Fruit fly (Drosophila melanogaster) whole organism, adult: ENCODE measurements around the gene CG13722.

Experiments
- CG11617 ChIP-seq: fragments of 200-800 bp; sonication (Bioruptor generic); optimal IDR thresholded peaks from 2 replicates; lab custom pipeline; 2017; ENCODE audit warnings: mild to moderate bottlenecking, missing biosample characterization, missing genetic modification reagents, missing genetic modification characterization
- CG12768 ChIP-seq: fragments of 200-800 bp; sonication (Bioruptor generic); optimal IDR thresholded peaks from 2 replicates; lab custom pipeline; 2017; ENCODE audit warnings: missing biosample characterization, missing genetic modification characterization, mild to moderate bottlenecking, moderate library complexity, missing genetic modification reagents
- CG14711 ChIP-seq: fragments of 200-800 bp; sonication (Bioruptor generic); optimal IDR thresholded peaks from 2 replicates; lab custom pipeline; 2018; ENCODE audit warnings: missing biosample characterization, mild to moderate bottlenecking, missing genetic modification characterization, moderate library complexity
- CG1620 ChIP-seq: fragments of 200-800 bp; sonication (Bioruptor generic); optimal IDR thresholded peaks from 2 replicates; lab custom pipeline; 2016; ENCODE audit warnings: missing biosample characterization, missing genetic modification characterization
- CG33017 ChIP-seq: fragments of 200-800 bp; sonication (Bioruptor generic); optimal IDR thresholded peaks from 2 replicates; lab custom pipeline; 2018; ENCODE audit warnings: missing biosample characterization, mild to moderate bottlenecking, missing genetic modification characterization, moderate library complexity
- CG5204 ChIP-seq: fragments of 200-800 bp; sonication (Bioruptor generic); optimal IDR thresholded peaks from 2 replicates; lab custom pipeline; 2016; ENCODE audit warnings: missing biosample characterization, missing genetic modification characterization
- CG7045 ChIP-seq: fragments of 200-800 bp; sonication (Bioruptor generic); optimal IDR thresholded peaks from 2 replicates; lab custom pipeline; 2017; ENCODE audit warnings: missing biosample characterization, mild to moderate bottlenecking, missing genetic modification characterization
- CG7101 ChIP-seq: fragments of 200-800 bp; sonication (Bioruptor generic); optimal IDR thresholded peaks from 2 replicates; lab custom pipeline; 2018; ENCODE audit warnings: missing biosample characterization, mild to moderate bottlenecking, missing genetic modification characterization, moderate library complexity
- Clk ChIP-seq: fragments of 200-800 bp; sonication (Bioruptor generic); optimal IDR thresholded peaks from 2 replicates; lab custom pipeline; 2017; ENCODE audit warnings: missing biosample characterization, missing genetic modification characterization
- Crg-1 ChIP-seq: fragments of 200-800 bp; sonication (Bioruptor generic); optimal IDR thresholded peaks from 2 replicates; lab custom pipeline; 2016; ENCODE audit warnings: missing biosample characterization, missing genetic modification characterization
- Hr96 ChIP-seq: fragments of 200-800 bp; sonication (Bioruptor generic); optimal IDR thresholded peaks from 2 replicates; lab custom pipeline; 2016; ENCODE audit warnings: missing biosample characterization, missing genetic modification characterization
- Mnt ChIP-seq: fragments of 200-800 bp; sonication (Bioruptor generic); optimal IDR thresholded peaks from 2 replicates; lab custom pipeline; 2016; ENCODE audit warnings: missing biosample characterization, mild to moderate bottlenecking, missing genetic modification characterization
- bab1 ChIP-seq: fragments of 200-800 bp; sonication (Bioruptor generic); optimal IDR thresholded peaks from 3 replicates; lab custom pipeline; 2019; ENCODE audit warnings: missing biosample characterization, mild to moderate bottlenecking, missing genetic modification characterization, moderate library complexity
- cic ChIP-seq: fragments of 200-800 bp; sonication (Bioruptor generic); optimal IDR thresholded peaks from 2 replicates; lab custom pipeline; 2017; ENCODE audit warnings: missing biosample characterization, mild to moderate bottlenecking, missing genetic modification characterization, moderate library complexity
- cnc ChIP-seq, 2 experiments: fragments of >200 bp; optimal IDR thresholded peaks; 2 replicates each; lab custom pipeline; 2017
- kay ChIP-seq: fragments of 200-800 bp; sonication (Bioruptor generic); peaks from one replicate; lab custom pipeline; 2016; ENCODE audit warnings: missing biosample characterization, missing genetic modification characterization, borderline replicate concordance
- ovo ChIP-seq: fragments of 200-800 bp; sonication (Bioruptor generic); optimal IDR thresholded peaks from 2 replicates; lab custom pipeline; 2016; ENCODE audit warnings: missing biosample characterization, missing genetic modification characterization
- pad ChIP-seq: fragments of 200-800 bp; sonication (Bioruptor generic); optimal IDR thresholded peaks from 3 replicates; lab custom pipeline; 2017; ENCODE audit warnings: missing biosample characterization, missing genetic modification characterization, mild to moderate bottlenecking, moderate library complexity, missing genetic modification reagents
- tj ChIP-seq: fragments of 200-800 bp; sonication (Bioruptor generic); optimal IDR thresholded peaks from 3 replicates; lab custom pipeline; 2017; ENCODE audit warnings: missing biosample characterization, mild to moderate bottlenecking, missing genetic modification characterization, moderate library complexity
- toe ChIP-seq: fragments of 200-800 bp; sonication (Bioruptor generic); optimal IDR thresholded peaks from 2 replicates; lab custom pipeline; 2016; ENCODE audit warnings: missing biosample characterization, missing genetic modification characterization

The CG13722 gene

dm6 chr3L:4516378-4516777, 25.6 kb upstream of the CG13722 start:
- TF ChIP-seq pad (GFP tag; lab: Kevin White, UChicago) (no peak), CG14711 (tag; lab: Kevin White, UChicago) (no peak)

DNA sequence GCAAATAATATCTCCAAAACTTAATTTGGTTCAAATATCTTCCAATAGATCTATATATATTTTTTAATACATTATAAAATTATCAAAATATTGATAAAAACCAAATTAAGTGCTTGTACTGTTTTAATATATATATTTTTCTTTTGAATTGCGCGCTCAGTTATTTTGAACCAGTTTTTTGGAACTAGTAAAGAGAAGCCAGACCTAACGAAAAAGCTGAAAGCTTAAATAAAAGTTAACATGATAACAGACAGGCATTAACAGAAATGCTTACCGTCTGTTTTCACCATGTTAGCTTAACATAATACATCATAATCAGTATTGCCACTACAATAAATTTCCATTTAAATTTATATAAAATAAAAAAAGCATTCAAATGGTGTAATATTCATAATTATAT, 19.6 kb upstream of the CG13722 start:
- TF ChIP-seq ovo (GFP tag; lab: Kevin White, UChicago) (no peak), cnc (optimal IDR thresholded peaks at IDR 0.05; lab: Kevin White, UChicago) (no peak), cic (no peak), bab1 (no peak), CG12768 (GFP tag; lab: Kevin White, UChicago) (no peak), kay (GFP tag; lab: Kevin White, UChicago) (no peak), CG33017 (tag; lab: Kevin White, UChicago) (no peak), CG11617 (GFP tag; lab: Kevin White, UChicago) (no peak), CG5204 (GFP tag; lab: Kevin White, UChicago) (no peak), Hr96 (GFP tag; lab: Kevin White, UChicago) (no peak), CG1620 (GFP tag; lab: Kevin White, UChicago) (no peak), Mnt (GFP tag; lab: Kevin White, UChicago) (no peak)

DNA sequence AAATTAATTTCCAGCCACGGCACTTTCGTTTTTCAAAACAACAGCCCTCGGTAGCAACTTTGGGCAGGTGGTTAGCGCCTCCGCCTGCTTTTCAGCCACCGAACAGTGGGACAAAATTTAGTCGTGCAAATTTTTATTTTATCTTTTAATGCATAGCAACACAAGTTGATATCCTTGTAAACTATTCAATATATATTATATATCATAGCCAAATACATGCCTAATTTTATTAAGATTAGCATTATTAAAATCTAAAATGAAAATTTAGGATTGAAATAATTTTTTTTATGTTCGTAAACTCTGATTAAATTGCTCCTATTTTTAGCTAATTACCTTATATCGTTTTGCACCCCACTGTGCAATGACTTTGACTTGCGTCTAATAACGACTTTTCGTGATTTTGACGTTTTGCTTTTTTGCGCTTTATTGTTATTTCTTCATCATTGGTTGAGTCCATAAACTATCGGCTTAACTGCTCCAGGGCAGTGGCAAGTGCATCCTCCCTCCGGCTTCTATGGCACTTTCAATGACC, 18.2 kb upstream of the CG13722 start:
- TF ChIP-seq bab1 (no peak), pad (GFP tag; lab: Kevin White, UChicago) (no peak), CG1620 (GFP tag; lab: Kevin White, UChicago) (no peak), Clk (no peak), CG5204 (GFP tag; lab: Kevin White, UChicago) (no peak)

DNA sequence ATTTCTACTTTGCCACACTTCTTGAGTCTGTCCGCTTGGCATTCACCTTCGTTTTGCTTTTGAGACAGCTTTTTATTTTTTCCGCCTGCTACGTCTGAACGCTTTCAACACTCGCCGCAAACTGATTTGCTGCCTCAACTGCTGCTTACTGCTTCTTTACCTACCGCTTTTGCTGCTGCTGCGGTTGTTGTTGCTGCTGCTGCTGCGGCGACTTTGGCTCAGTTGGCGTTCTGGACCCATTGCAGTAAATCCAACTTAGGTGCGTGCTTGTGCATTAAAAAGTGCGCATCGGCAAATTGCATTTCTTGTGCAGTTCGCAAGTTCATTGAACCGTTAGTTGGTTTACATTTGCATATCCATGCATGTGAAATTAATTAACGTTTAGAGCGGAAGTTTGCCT, 17.5 kb upstream of the CG13722 start, which contains the start of gene NT1:
Gene NT1 (minus strand): TSS at position 127 of the 400 bp plus-strand sequence.
- no peak for TF ChIP-seq tj (GFP tag; lab: Kevin White, UChicago)

DNA sequence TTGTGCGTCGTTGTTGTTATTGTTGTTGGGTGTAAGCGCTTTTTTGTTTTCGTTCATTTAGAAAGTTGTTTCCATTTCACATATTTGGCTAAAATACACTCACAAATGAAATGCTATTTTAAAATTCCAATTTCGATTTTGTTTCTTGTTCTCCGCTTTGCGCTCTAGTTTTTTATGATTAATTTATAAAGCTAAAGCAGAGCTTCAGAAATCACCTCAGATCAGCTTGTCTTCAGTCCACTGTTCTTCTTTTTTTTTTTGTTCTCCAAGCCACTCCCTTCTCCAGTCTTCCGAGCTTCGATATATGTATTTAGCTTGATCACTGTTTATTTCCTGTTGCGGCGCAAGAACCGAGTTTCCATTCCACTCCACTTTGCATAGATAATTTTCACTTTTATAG, 17.1 kb upstream of the CG13722 start:
- TF ChIP-seq tj (GFP tag; lab: Kevin White, UChicago), result no peak

DNA sequence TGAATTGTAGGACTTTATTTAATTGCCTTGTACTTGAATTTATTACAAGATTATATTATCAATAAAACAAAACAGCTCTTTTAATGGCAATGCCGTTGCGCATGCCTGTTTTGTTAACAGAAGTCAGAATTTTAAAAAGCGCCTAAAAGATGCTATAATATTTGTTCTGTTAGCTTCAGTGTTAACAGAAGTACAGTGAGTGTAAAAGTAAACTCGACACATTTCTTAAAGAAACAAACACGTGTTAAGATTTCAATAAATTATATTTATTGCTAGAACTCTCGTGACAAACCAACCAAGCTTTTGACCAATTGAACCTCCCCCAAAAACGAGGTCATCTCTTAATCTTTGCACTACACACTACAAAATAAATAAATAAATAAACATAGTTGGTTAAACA, 10.6 kb upstream of the CG13722 start:
- TF ChIP-seq cnc (optimal IDR thresholded peaks at IDR 0.05; lab: Kevin White, UChicago) (no peak), bab1 (no peak), CG11617 (GFP tag; lab: Kevin White, UChicago) (no peak), ovo (GFP tag; lab: Kevin White, UChicago) (no peak), Hr96 (GFP tag; lab: Kevin White, UChicago) (no peak), kay (GFP tag; lab: Kevin White, UChicago) (no peak), tj (GFP tag; lab: Kevin White, UChicago) (no peak), CG1620 (GFP tag; lab: Kevin White, UChicago) (no peak), cic (no peak), pad (GFP tag; lab: Kevin White, UChicago) (no peak), Crg-1 (no peak), Clk (no peak), CG5204 (GFP tag; lab: Kevin White, UChicago) (no peak), CG7101 (tag; lab: Kevin White, UChicago) (no peak), CG33017 (tag; lab: Kevin White, UChicago) (no peak), CG12768 (GFP tag; lab: Kevin White, UChicago) (no peak), CG7045 (GFP tag; lab: Kevin White, UChicago) (no peak), CG14711 (tag; lab: Kevin White, UChicago) (no peak), toe (GFP tag; lab: Kevin White, UChicago) (no peak), Mnt (GFP tag; lab: Kevin White, UChicago) (no peak)

dm6 chr3L:4500400-4500799, 9.6 kb upstream of the CG13722 start, which contains the start of gene CG13720:
TSS of gene CG13720 (minus strand) at chr3L:4500500.
- TF ChIP-seq CG14711 (tag; lab: Kevin White, UChicago) (no peak), cic (no peak), tj (GFP tag; lab: Kevin White, UChicago) (no peak), toe (GFP tag; lab: Kevin White, UChicago) (no peak), CG33017 (tag; lab: Kevin White, UChicago) (no peak), bab1 (no peak), CG1620 (GFP tag; lab: Kevin White, UChicago) (no peak), CG7101 (tag; lab: Kevin White, UChicago) (no peak)

DNA sequence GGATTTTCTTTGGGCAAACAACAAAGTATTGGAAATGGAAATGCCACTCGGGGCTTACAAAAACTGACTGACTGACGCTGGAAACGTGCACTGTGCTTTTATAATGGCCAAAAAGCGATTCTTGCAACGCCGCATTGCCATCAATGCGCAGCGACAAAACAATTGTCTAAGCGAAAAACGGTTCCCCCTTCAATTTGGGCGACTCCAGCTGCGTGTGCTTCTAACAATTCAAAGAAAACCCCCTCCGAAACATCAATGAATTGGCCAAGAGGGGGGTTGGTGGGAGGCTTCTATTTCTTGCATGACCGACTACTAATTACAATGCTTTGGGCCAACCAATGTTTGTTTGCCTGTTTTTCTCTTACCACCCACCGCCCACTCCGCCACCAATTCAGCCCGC, 6.9 kb upstream of the CG13722 start, which contains the start of gene CG13721:
Gene CG13721 (minus strand): TSS at position 101 of the 400 bp plus-strand sequence.
- no peak for TF ChIP-seq cic
